Worm (Caenorhabditis elegans) whole organism, young adult: Measurements from ENCODE around the gene rabn-5.

ENCODE experiments used
- C06A6.2 ChIP-seq: fragments of 200-800 bp; sonication (Bioruptor generic); conservative IDR thresholded peaks from 2 replicates; pipeline ENCODE4 v1.3.6; 2022; ENCODE audit warnings: missing genetic modification characterization, missing compliant biosample characterization
- F57A8.1 ChIP-seq: fragments of 200-800 bp; sonication (Bioruptor generic); optimal IDR thresholded peaks from 2 replicates; lab custom pipeline; 2018; ENCODE audit warnings: mild to moderate bottlenecking, missing genetic modification characterization, moderate library complexity, missing compliant biosample characterization
- T26A5.8 ChIP-seq: sonication (generic microtip); optimal IDR thresholded peaks from 2 replicates; lab custom pipeline; 2016; ENCODE audit warnings: missing genetic modification characterization, missing compliant biosample characterization
- ama-1 ChIP-seq, 3 experiments: fragments of 150-350 bp in 1 of 3; sonication (generic microtip) in 2 of 3; optimal IDR thresholded peaks; 2 replicates each; lab custom pipeline; 2014 to 2018; ENCODE audit warnings: missing biosample characterization in 2 of 3, missing genetic modification characterization in 2 of 3, missing genetic modification reagents in 2 of 3
- mel-28 ChIP-seq: sonication (generic microtip); optimal IDR thresholded peaks from 2 replicates; lab custom pipeline; 2016; ENCODE audit warnings: borderline replicate concordance, mild to moderate bottlenecking, missing genetic modification characterization, missing compliant biosample characterization
- nfya-1 ChIP-seq: sonication (generic microtip); optimal IDR thresholded peaks from 2 replicates; lab custom pipeline; 2017; ENCODE audit warnings: antibody characterized with exemption, missing compliant biosample characterization, missing genetic modification characterization, borderline replicate concordance; ENCODE audit not compliant: insufficient read depth
- rec-8 ChIP-seq, 2 experiments: sonication (generic microtip); optimal IDR thresholded peaks; 2 replicates each; lab custom pipeline; 2016; ENCODE audit warnings: mild to moderate bottlenecking in 2 of 2, missing genetic modification characterization in 2 of 2, missing genetic modification reagents in 2 of 2, missing genotype in 2 of 2, missing biosample characterization in 1 of 2, missing compliant biosample characterization in 1 of 2, moderate library complexity in 1 of 2
- snpc-4 ChIP-seq, 5 experiments: fragments of 150-350 bp in 1 of 5; sonication (generic microtip) in 4 of 5; optimal IDR thresholded peaks; 2 replicates each; lab custom pipeline; 2014 to 2018; ENCODE audit warnings: missing genetic modification characterization in 5 of 5, missing biosample characterization in 3 of 5, antibody characterized with exemption in 2 of 5, mild to moderate bottlenecking in 2 of 5, missing compliant biosample characterization in 2 of 5, missing genotype in 2 of 5, moderate library complexity in 2 of 5, missing genetic modification reagents in 1 of 5

DNA sequence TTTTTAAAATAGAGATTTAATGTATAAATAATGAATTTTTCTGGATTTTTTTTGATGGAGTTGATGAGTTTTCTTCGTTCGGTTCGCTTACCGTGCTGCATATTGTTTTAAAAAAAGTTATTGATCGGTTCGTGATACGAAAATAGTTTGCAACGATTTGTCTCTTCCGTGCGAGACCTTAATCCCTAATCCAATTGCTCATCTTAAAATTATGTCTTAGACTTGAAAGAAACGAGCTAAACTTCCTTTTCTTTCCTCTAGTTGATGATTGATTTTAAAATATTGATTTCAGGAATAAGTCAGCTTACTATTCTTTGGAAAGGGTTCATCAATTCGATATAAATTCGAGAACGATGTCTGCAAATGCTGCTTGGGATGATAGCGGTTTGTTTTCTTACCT, 44.1 kb downstream of the rabn-5 start, which contains the start of gene C28H8.3:
- TF ChIP-seq ama-1 (optimal IDR thresholded peaks at IDR 0.05; lab: Kevin White, UChicago): no peak
- no peak for TF ChIP-seq ama-1 (GFP tag; optimal IDR thresholded peaks at IDR 0.05; lab: Kevin White, UChicago)
- TF ChIP-seq C06A6.2 (GFP tag; lab: Robert Waterston, UW): no peak
- TF ChIP-seq rec-8 (tag; optimal IDR thresholded peaks at IDR 0.05; lab: Kevin White, UChicago): no peak
- no peak for TF ChIP-seq T26A5.8 (tag; lab: Kevin White, UChicago)
- TF ChIP-seq nfya-1 (tag; lab: Kevin White, UChicago): no peak
- no peak for TF ChIP-seq snpc-4 (GFP tag; optimal IDR thresholded peaks at IDR 0.05; lab: Kevin White, UChicago)
- no peak for TF ChIP-seq snpc-4 (tag; optimal IDR thresholded peaks at IDR 0.05; lab: Kevin White, UChicago)
- no peak for TF ChIP-seq F57A8.1 (GFP tag; lab: Kevin White, UChicago)
- TF ChIP-seq mel-28 (tag; lab: Kevin White, UChicago): no peak
